Worm (Caenorhabditis elegans) whole organism, late embryonic: Measurements from ENCODE around the gene C01G10.15.

Source experiments
- C08G9.2 ChIP-seq: sonication (generic microtip); optimal IDR thresholded peaks from 2 replicates; lab custom pipeline; 2016; ENCODE audit warnings: mild to moderate bottlenecking, missing genetic modification characterization, moderate library complexity, missing compliant biosample characterization
- K09A11.1 ChIP-seq: sonication (generic microtip); optimal IDR thresholded peaks from 2 replicates; lab custom pipeline; 2017; ENCODE audit warnings: antibody characterized with exemption, mild to moderate bottlenecking, missing genetic modification characterization, missing compliant biosample characterization; ENCODE audit not compliant: insufficient read depth
- T23F11.4 ChIP-seq: fragments of 200-800 bp; sonication (Bioruptor generic); optimal IDR thresholded peaks from 2 replicates; lab custom pipeline; 2018; ENCODE audit warnings: mild to moderate bottlenecking, missing genetic modification characterization, missing compliant biosample characterization
- ceh-19 ChIP-seq: fragments of 200-800 bp; sonication (Bioruptor generic); optimal IDR thresholded peaks from 2 replicates; lab custom pipeline; 2018; ENCODE audit warnings: mild to moderate bottlenecking, missing genetic modification characterization, missing compliant biosample characterization
- ceh-2 ChIP-seq: sonication (generic microtip); optimal IDR thresholded peaks from 2 replicates; lab custom pipeline; 2016; ENCODE audit warnings: missing genotype, missing genetic modification characterization, missing compliant biosample characterization
- ceh-45 ChIP-seq: fragments of 200-800 bp; sonication (Bioruptor generic); IDR thresholded peaks from 2 replicates; pipeline ENCODE4 v1.3.6; 2022; ENCODE audit warnings: missing genetic modification reagents, missing genetic modification characterization, missing compliant biosample characterization
- ceh-48 ChIP-seq: sonication (generic microtip); optimal IDR thresholded peaks from 2 replicates; lab custom pipeline; 2016; ENCODE audit warnings: missing genetic modification characterization, inconsistent platforms, missing compliant biosample characterization
- ceh-9 ChIP-seq: sonication (generic microtip); optimal IDR thresholded peaks from 2 replicates; lab custom pipeline; 2016; ENCODE audit warnings: mild to moderate bottlenecking, missing genetic modification characterization, inconsistent platforms, missing compliant biosample characterization
- elt-2 ChIP-seq: sonication (generic microtip); optimal IDR thresholded peaks from 2 replicates; lab custom pipeline; 2016; ENCODE audit warnings: missing genetic modification reagents, missing genetic modification characterization, missing compliant biosample characterization
- eyg-1 ChIP-seq: sonication (generic microtip); optimal IDR thresholded peaks from 2 replicates; lab custom pipeline; 2016; ENCODE audit warnings: missing genotype, missing genetic modification characterization, missing compliant biosample characterization
- fax-1 ChIP-seq: sonication (generic microtip); optimal IDR thresholded peaks from 2 replicates; lab custom pipeline; 2016; ENCODE audit warnings: missing genotype, missing genetic modification characterization, missing compliant biosample characterization
- fkh-10 ChIP-seq: fragments of 150-350 bp; optimal IDR thresholded peaks from 2 replicates; lab custom pipeline; 2014; ENCODE audit warnings: missing biosample characterization, missing genetic modification reagents, missing genetic modification characterization
- fkh-6 ChIP-seq: sonication (generic microtip); optimal IDR thresholded peaks from 2 replicates; lab custom pipeline; 2016; ENCODE audit warnings: missing genetic modification characterization, missing compliant biosample characterization
- hlh-15 ChIP-seq: sonication (generic microtip); optimal IDR thresholded peaks from 2 replicates; lab custom pipeline; 2016; ENCODE audit warnings: missing genetic modification characterization, missing compliant biosample characterization
- hlh-30 ChIP-seq: sonication (generic microtip); optimal IDR thresholded peaks from 2 replicates; lab custom pipeline; 2017; ENCODE audit warnings: antibody characterized with exemption, missing genetic modification characterization, missing compliant biosample characterization; ENCODE audit not compliant: insufficient read depth
- lin-11 ChIP-seq: fragments of 200-800 bp; sonication (Bioruptor generic); optimal IDR thresholded peaks from 2 replicates; lab custom pipeline; 2018; ENCODE audit warnings: mild to moderate bottlenecking, missing genetic modification characterization, missing compliant biosample characterization
- nfya-1 ChIP-seq: sonication (generic microtip); optimal IDR thresholded peaks from 2 replicates; lab custom pipeline; 2017; ENCODE audit warnings: missing genetic modification characterization, mild to moderate bottlenecking, missing compliant biosample characterization, antibody characterized with exemption, moderate library complexity
- nhr-232 ChIP-seq: sonication (generic microtip); optimal IDR thresholded peaks from 2 replicates; lab custom pipeline; 2016; ENCODE audit warnings: missing genetic modification characterization, missing compliant biosample characterization
- npax-4 ChIP-seq: sonication (generic microtip); optimal IDR thresholded peaks from 2 replicates; lab custom pipeline; 2016; ENCODE audit warnings: missing genetic modification characterization, missing compliant biosample characterization
- odd-2 ChIP-seq: sonication (generic microtip); optimal IDR thresholded peaks from 2 replicates; lab custom pipeline; 2017; ENCODE audit warnings: antibody characterized with exemption, mild to moderate bottlenecking, missing genetic modification characterization, missing compliant biosample characterization
- pat-9 ChIP-seq: fragments of 200-800 bp; sonication (Bioruptor generic); optimal IDR thresholded peaks from 2 replicates; lab custom pipeline; 2018; ENCODE audit warnings: mild to moderate bottlenecking, missing genetic modification characterization, moderate library complexity, missing compliant biosample characterization
- pha-2 ChIP-seq: sonication (generic microtip); optimal IDR thresholded peaks from 2 replicates; lab custom pipeline; 2017; ENCODE audit warnings: mild to moderate bottlenecking, missing genetic modification characterization, missing compliant biosample characterization
- pqm-1 ChIP-seq: sonication (generic microtip); optimal IDR thresholded peaks from 2 replicates; lab custom pipeline; 2016; ENCODE audit warnings: missing genetic modification characterization, missing compliant biosample characterization
- pros-1 ChIP-seq: fragments of 150-350 bp; optimal IDR thresholded peaks from 2 replicates; lab custom pipeline; 2014; ENCODE audit warnings: missing biosample characterization, missing genetic modification reagents, missing genetic modification characterization
- rnt-1 ChIP-seq: sonication (generic microtip); optimal IDR thresholded peaks from 2 replicates; lab custom pipeline; 2016; ENCODE audit warnings: missing genetic modification characterization, missing compliant biosample characterization
- sox-2 ChIP-seq: fragments of 200-800 bp; sonication (Bioruptor generic); IDR thresholded peaks from 2 replicates; pipeline ENCODE4 v1.3.6; 2022; ENCODE audit warnings: missing genetic modification reagents, missing genetic modification characterization, missing compliant biosample characterization
- syd-9 ChIP-seq: sonication (generic microtip); optimal IDR thresholded peaks from 2 replicates; lab custom pipeline; 2016; ENCODE audit warnings: mild to moderate bottlenecking, missing genetic modification characterization, moderate library complexity, missing compliant biosample characterization
- tbx-7 ChIP-seq: sonication (generic microtip); optimal IDR thresholded peaks from 2 replicates; lab custom pipeline; 2016; ENCODE audit warnings: missing genotype, missing genetic modification characterization, missing compliant biosample characterization
- unc-42 ChIP-seq: sonication (generic microtip); optimal IDR thresholded peaks from 2 replicates; lab custom pipeline; 2016; ENCODE audit warnings: missing genotype, missing genetic modification characterization, missing compliant biosample characterization
- unc-55 ChIP-seq: sonication (generic microtip); optimal IDR thresholded peaks from 2 replicates; lab custom pipeline; 2017; ENCODE audit warnings: missing biosample characterization, missing genetic modification reagents, missing genetic modification characterization
- unc-86 ChIP-seq: sonication (generic microtip); optimal IDR thresholded peaks from 2 replicates; lab custom pipeline; 2016; ENCODE audit warnings: missing genetic modification characterization, missing compliant biosample characterization
- ztf-16 ChIP-seq: sonication (generic microtip); optimal IDR thresholded peaks from 2 replicates; lab custom pipeline; 2017; ENCODE audit warnings: missing genetic modification characterization, missing compliant biosample characterization

C01G10.15 gene

ce11 chrV:15057724-15058123 lies 29.4 kb downstream of the C01G10.15 start:
- TF ChIP-seq pat-9 (tag; lab: Kevin White, UChicago), result no peak
- no peak for TF ChIP-seq nhr-232
- no peak for TF ChIP-seq pros-1
- no peak for TF ChIP-seq nfya-1 (tag; lab: Kevin White, UChicago)
- TF ChIP-seq ceh-9, result no peak

ce11 chrV:15056346-15056839 lies 30.7 kb downstream of the C01G10.15 start:
- TF ChIP-seq odd-2 (tag; lab: Kevin White, UChicago) (no peak), unc-86 (tag; lab: Kevin White, UChicago) (no peak)

- TF ChIP-seq pqm-1 (tag; lab: Kevin White, UChicago) (no peak), syd-9 (tag; lab: Kevin White, UChicago) (no peak), hlh-30 (tag; lab: Kevin White, UChicago) (no peak), unc-42 (tag; lab: Kevin White, UChicago) (no peak), ceh-19 (GFP tag; lab: Kevin White, UChicago) (no peak), C08G9.2 (tag; lab: Kevin White, UChicago) (no peak), npax-4 (tag; lab: Kevin White, UChicago) (no peak), fkh-10 (GFP tag; lab: Kevin White, UChicago) (no peak), ceh-45 (no peak), lin-11 (tag; lab: Kevin White, UChicago) (no peak), T23F11.4 (no peak), eyg-1 (no peak)
Observed at ce11 chrV:15055873-15056272, 31.2 kb downstream of the C01G10.15 start, which contains the start of gene C25D7.16. Gene C25D7.16, plus strand, starts transcription at chrV:15056173.

DNA sequence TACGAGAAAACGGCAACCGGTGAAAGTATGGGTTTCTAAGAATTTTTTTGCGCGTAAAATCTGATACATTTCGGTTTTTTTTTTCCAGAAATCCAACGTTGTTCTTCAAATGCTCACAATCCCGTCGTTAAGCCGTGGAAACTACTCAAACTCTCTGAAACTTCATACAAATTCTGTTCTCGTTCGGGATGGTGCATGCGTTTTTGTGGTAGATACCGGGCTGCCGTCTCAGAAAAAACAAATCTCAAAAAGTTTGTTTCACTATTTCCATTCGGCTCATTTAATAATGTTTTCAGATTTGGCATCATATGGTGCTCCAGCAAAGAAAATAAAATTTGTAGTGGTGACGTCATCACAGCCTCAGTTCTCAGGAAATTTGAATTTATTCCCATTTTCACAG lies 32.4 kb downstream of the C01G10.15 start:
- TF ChIP-seq ceh-2 (tag; lab: Kevin White, UChicago), result no peak
- TF ChIP-seq elt-2 (tag; lab: Kevin White, UChicago), result no peak
- TF ChIP-seq ceh-48 (tag; lab: Kevin White, UChicago), result no peak

DNA sequence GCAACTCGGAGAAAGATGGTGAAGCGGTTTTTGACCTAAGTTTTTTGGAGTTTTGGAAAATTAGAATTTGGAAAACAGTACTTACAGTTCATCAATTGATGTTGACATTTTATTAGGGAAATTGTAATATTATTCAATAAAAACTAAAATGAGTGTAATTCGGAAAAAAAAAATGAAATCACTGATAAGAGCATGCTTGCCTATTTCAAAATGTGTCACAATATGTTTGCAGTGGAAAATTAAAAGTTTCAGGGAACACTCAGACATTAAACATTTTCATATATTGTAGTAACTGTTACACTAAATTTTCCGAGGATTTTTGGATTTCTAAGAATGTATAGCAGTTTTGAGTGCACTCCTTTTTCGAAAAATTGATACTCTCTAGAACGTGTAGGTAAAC lies 34.7 kb downstream of the C01G10.15 start, which contains the start of the genes fbxa-82 and C25D7.5:
TSS of gene fbxa-82 (minus strand) at position 163 of the 400 bp plus-strand sequence.
TSS of gene C25D7.5 (plus strand) at position 283 of the 400 bp plus-strand sequence.
- TF ChIP-seq pqm-1 (tag; lab: Kevin White, UChicago) (no peak), C08G9.2 (tag; lab: Kevin White, UChicago) (no peak), odd-2 (tag; lab: Kevin White, UChicago) (no peak), hlh-15 (tag; lab: Kevin White, UChicago) (no peak), tbx-7 (tag; lab: Kevin White, UChicago) (no peak), fkh-6 (tag; lab: Kevin White, UChicago) (no peak), unc-55 (GFP tag; lab: Kevin White, UChicago) (no peak), ceh-48 (tag; lab: Kevin White, UChicago) (no peak), ceh-2 (tag; lab: Kevin White, UChicago) (no peak), pros-1 (no peak), K09A11.1 (tag; lab: Kevin White, UChicago) (no peak), ceh-45 (no peak), rnt-1 (tag; lab: Kevin White, UChicago) (no peak), pha-2 (no peak), ztf-16 (no peak), elt-2 (tag; lab: Kevin White, UChicago) (no peak), fax-1 (tag; lab: Kevin White, UChicago) (no peak), eyg-1 (no peak), ceh-9 (no peak), sox-2 (no peak)
